Worm (Caenorhabditis elegans) whole organism, mixed stage, embryonic: ENCODE measurements around the gene hsb-1.

ENCODE experiments used
- cnd-1 ChIP-seq: fragments of 200-800 bp; sonication (Bioruptor generic); optimal IDR thresholded peaks from 2 replicates; lab custom pipeline; 2018; ENCODE audit warnings: mild to moderate bottlenecking, missing genetic modification characterization, missing compliant biosample characterization
- lsy-2 ChIP-seq: fragments of 150-350 bp; optimal IDR thresholded peaks from 2 replicates; lab custom pipeline; 2014; ENCODE audit warnings: missing biosample characterization, missing genetic modification characterization
- pha-4 ChIP-seq: fragments of 150-350 bp; optimal IDR thresholded peaks from 2 replicates; lab custom pipeline; 2018; ENCODE audit warnings: missing biosample characterization, missing genetic modification reagents, missing genetic modification characterization
- sptf-1 ChIP-seq: sonication (generic microtip); optimal IDR thresholded peaks from 2 replicates; lab custom pipeline; 2017; ENCODE audit warnings: mild to moderate bottlenecking, missing genetic modification characterization, moderate library complexity, missing compliant biosample characterization
- tbx-8 ChIP-seq: fragments of 200-800 bp; sonication (Bioruptor generic); optimal IDR thresholded peaks from 2 replicates; lab custom pipeline; 2018; ENCODE audit warnings: mild to moderate bottlenecking, missing genetic modification characterization, moderate library complexity, missing compliant biosample characterization

ce11 chrIV:12570546-12570945 lies 3.5 kb upstream of the hsb-1 start:
- TF ChIP-seq tbx-8 (GFP tag; lab: Kevin White, UChicago) (no peak), pha-4 (tag; lab: Kevin White, UChicago) (no peak), lsy-2 (tag; lab: Kevin White, UChicago) (no peak), cnd-1 (no peak), sptf-1 (tag; lab: Kevin White, UChicago) (no peak)
